Worm (Caenorhabditis elegans): Measurements from ENCODE around the gene twk-10.
A peak's percentile ranks its signal among the peaks of the same experiment; 100 is the strongest.

The twk-10 gene

ce11 chrV:6602556-6603062 is 50.5 kb downstream of the twk-10 start, which contains the start of gene ZK1055.6:
ZK1055.6 (minus strand) TSS chrV:6602606.
- no peak for TF ChIP-seq ztf-4 (tag; optimal IDR thresholded peaks at IDR 0.05)
- no peak for TF ChIP-seq fkh-2 (tag; optimal IDR thresholded peaks at IDR 0.05)
- TF ChIP-seq nhr-25 (tag; optimal IDR thresholded peaks at IDR 0.05): no peak
- no peak for TF ChIP-seq elt-3 (tag; optimal IDR thresholded peaks at IDR 0.05)
- TF ChIP-seq nhr-28 (tag; optimal IDR thresholded peaks at IDR 0.05): no peak
- TF ChIP-seq nhr-23 (tag; optimal IDR thresholded peaks at IDR 0.05): no peak
- no peak for TF ChIP-seq pha-4 (tag; optimal IDR thresholded peaks at IDR 0.05)
- no peak for TF ChIP-seq aly-2 (tag; optimal IDR thresholded peaks at IDR 0.05)
- no peak for TF ChIP-seq nhr-237 (tag; optimal IDR thresholded peaks at IDR 0.05)
- no peak for TF ChIP-seq ceh-16 (tag; optimal IDR thresholded peaks at IDR 0.05)
- no peak for TF ChIP-seq ceh-82 (tag; optimal IDR thresholded peaks at IDR 0.05)
- TF ChIP-seq lin-39 (tag; optimal IDR thresholded peaks at IDR 0.05): no peak
- no peak for TF ChIP-seq hmg-11 (tag; optimal IDR thresholded peaks at IDR 0.05)
- no peak for TF ChIP-seq nfya-1 (tag; optimal IDR thresholded peaks at IDR 0.05; ENCODE audit: insufficient read depth)

ce11 chrV:6605275-6605674 is 53.1 kb downstream of the twk-10 start, which contains the start of gene ZK1055.7:
ZK1055.7 (minus strand) TSS chrV:6605375.
- no peak for TF ChIP-seq nhr-43 (tag; optimal IDR thresholded peaks at IDR 0.05; ENCODE audit: poor library complexity, severe bottlenecking)
- TF ChIP-seq pha-4 (tag; optimal IDR thresholded peaks at IDR 0.05): no peak
- no peak for TF ChIP-seq nhr-76 (tag; optimal IDR thresholded peaks at IDR 0.05)
- no peak for TF ChIP-seq unc-62 (GFP tag; optimal IDR thresholded peaks at IDR 0.05)
- TF ChIP-seq elt-1 (tag; optimal IDR thresholded peaks at IDR 0.05): no peak
- TF ChIP-seq zag-1 (tag; optimal IDR thresholded peaks at IDR 0.05): no peak
- TF ChIP-seq ceh-9 (tag; optimal IDR thresholded peaks at IDR 0.05): no peak
- TF ChIP-seq mml-1 (tag; optimal IDR thresholded peaks at IDR 0.05): no peak
- no peak for TF ChIP-seq aly-2 (tag; optimal IDR thresholded peaks at IDR 0.05)
- no peak for TF ChIP-seq nhr-23 (tag; optimal IDR thresholded peaks at IDR 0.05)
- no peak for TF ChIP-seq pqm-1 (tag; optimal IDR thresholded peaks at IDR 0.05)
- no peak for TF ChIP-seq fkh-10 (GFP tag; optimal IDR thresholded peaks at IDR 0.05)
- no peak for TF ChIP-seq daf-12 (tag; optimal IDR thresholded peaks at IDR 0.05)

- TF ChIP-seq elt-2 (tag; optimal IDR thresholded peaks at IDR 0.05) (peak; percentile 33), nhr-43 (tag; optimal IDR thresholded peaks at IDR 0.05; ENCODE audit: poor library complexity, severe bottlenecking) (no peak), nhr-11 (tag; optimal IDR thresholded peaks at IDR 0.05) (no peak), pqm-1 (tag; optimal IDR thresholded peaks at IDR 0.05) (peak; percentile 5), pha-4 (tag; optimal IDR thresholded peaks at IDR 0.05) (peak; percentile 45), nhr-23 (tag; optimal IDR thresholded peaks at IDR 0.05) (peak; percentile 31)
These were observed 54.1 kb downstream of the twk-10 start for ce11 chrV:6606197-6606596.

Measured in whole organism, L3 larva.